Worm (Caenorhabditis elegans) whole organism, late embryonic: ENCODE measurements around the gene K09D9.14.

Experiments used
- C38D4.7 ChIP-seq: fragments of 200-800 bp; sonication (Bioruptor generic); optimal IDR thresholded peaks from 2 replicates; lab custom pipeline; 2018; ENCODE audit warnings: mild to moderate bottlenecking, missing genetic modification characterization, moderate library complexity, missing compliant biosample characterization
- F13H6.1 ChIP-seq: sonication (generic microtip); optimal IDR thresholded peaks from 2 replicates; lab custom pipeline; 2016; ENCODE audit warnings: missing genetic modification characterization, missing compliant biosample characterization
- K09A11.1 ChIP-seq: sonication (generic microtip); optimal IDR thresholded peaks from 2 replicates; lab custom pipeline; 2017; ENCODE audit warnings: antibody characterized with exemption, mild to moderate bottlenecking, missing genetic modification characterization, missing compliant biosample characterization; ENCODE audit not compliant: insufficient read depth
- ceh-18 ChIP-seq: sonication (generic microtip); optimal IDR thresholded peaks from 2 replicates; lab custom pipeline; 2016; ENCODE audit warnings: missing genetic modification characterization, missing compliant biosample characterization
- ceh-19 ChIP-seq: fragments of 200-800 bp; sonication (Bioruptor generic); optimal IDR thresholded peaks from 2 replicates; lab custom pipeline; 2018; ENCODE audit warnings: mild to moderate bottlenecking, missing genetic modification characterization, missing compliant biosample characterization
- ceh-2 ChIP-seq: sonication (generic microtip); optimal IDR thresholded peaks from 2 replicates; lab custom pipeline; 2016; ENCODE audit warnings: missing genotype, missing genetic modification characterization, missing compliant biosample characterization
- ceh-30 ChIP-seq: fragments of 150-350 bp; optimal IDR thresholded peaks from 2 replicates; lab custom pipeline; 2014; ENCODE audit warnings: missing biosample characterization, missing genetic modification characterization
- ceh-31 ChIP-seq: sonication (generic microtip); optimal IDR thresholded peaks from 2 replicates; lab custom pipeline; 2016; ENCODE audit warnings: missing genetic modification characterization, missing compliant biosample characterization
- ceh-34 ChIP-seq: sonication (generic microtip); optimal IDR thresholded peaks from 2 replicates; lab custom pipeline; 2016; ENCODE audit warnings: mild to moderate bottlenecking, missing genetic modification characterization, missing compliant biosample characterization
- ceh-48 ChIP-seq: sonication (generic microtip); optimal IDR thresholded peaks from 2 replicates; lab custom pipeline; 2016; ENCODE audit warnings: missing genetic modification characterization, inconsistent platforms, missing compliant biosample characterization
- ceh-6 ChIP-seq: fragments of 200-800 bp; sonication (Bioruptor generic); optimal IDR thresholded peaks from 2 replicates; lab custom pipeline; 2018; ENCODE audit warnings: mild to moderate bottlenecking, missing genetic modification characterization, missing compliant biosample characterization
- ceh-9 ChIP-seq: sonication (generic microtip); optimal IDR thresholded peaks from 2 replicates; lab custom pipeline; 2016; ENCODE audit warnings: mild to moderate bottlenecking, missing genetic modification characterization, inconsistent platforms, missing compliant biosample characterization
- che-1 ChIP-seq: sonication (generic microtip); optimal IDR thresholded peaks from 2 replicates; lab custom pipeline; 2016; ENCODE audit warnings: mild to moderate bottlenecking, missing genetic modification characterization, missing compliant biosample characterization
- dmd-4 ChIP-seq: sonication (generic microtip); optimal IDR thresholded peaks from 2 replicates; lab custom pipeline; 2016; ENCODE audit warnings: borderline replicate concordance, missing genetic modification characterization, missing compliant biosample characterization
- dve-1 ChIP-seq: sonication (generic microtip); optimal IDR thresholded peaks from 2 replicates; lab custom pipeline; 2017; ENCODE audit warnings: antibody characterized with exemption, mild to moderate bottlenecking, missing genetic modification characterization, missing compliant biosample characterization
- eyg-1 ChIP-seq: sonication (generic microtip); optimal IDR thresholded peaks from 2 replicates; lab custom pipeline; 2016; ENCODE audit warnings: missing genotype, missing genetic modification characterization, missing compliant biosample characterization
- gmeb-2 ChIP-seq: sonication (generic microtip); optimal IDR thresholded peaks from 2 replicates; lab custom pipeline; 2016; ENCODE audit warnings: missing genetic modification characterization, inconsistent platforms, missing compliant biosample characterization
- lim-6 ChIP-seq: sonication (generic microtip); optimal IDR thresholded peaks from 2 replicates; lab custom pipeline; 2016; ENCODE audit warnings: missing genetic modification characterization, missing compliant biosample characterization
- lin-11 ChIP-seq: fragments of 200-800 bp; sonication (Bioruptor generic); optimal IDR thresholded peaks from 2 replicates; lab custom pipeline; 2018; ENCODE audit warnings: mild to moderate bottlenecking, missing genetic modification characterization, missing compliant biosample characterization
- nfya-1 ChIP-seq: sonication (generic microtip); optimal IDR thresholded peaks from 2 replicates; lab custom pipeline; 2017; ENCODE audit warnings: missing genetic modification characterization, mild to moderate bottlenecking, missing compliant biosample characterization, antibody characterized with exemption, moderate library complexity
- nhr-11 ChIP-seq: fragments of 150-350 bp; optimal IDR thresholded peaks from 2 replicates; lab custom pipeline; 2014; ENCODE audit warnings: missing biosample characterization, missing genetic modification characterization
- nhr-232 ChIP-seq: sonication (generic microtip); optimal IDR thresholded peaks from 2 replicates; lab custom pipeline; 2016; ENCODE audit warnings: missing genetic modification characterization, missing compliant biosample characterization
- npax-4 ChIP-seq: sonication (generic microtip); optimal IDR thresholded peaks from 2 replicates; lab custom pipeline; 2016; ENCODE audit warnings: missing genetic modification characterization, missing compliant biosample characterization
- odd-2 ChIP-seq: sonication (generic microtip); optimal IDR thresholded peaks from 2 replicates; lab custom pipeline; 2017; ENCODE audit warnings: antibody characterized with exemption, mild to moderate bottlenecking, missing genetic modification characterization, missing compliant biosample characterization
- pag-3 ChIP-seq: sonication (generic microtip); optimal IDR thresholded peaks from 2 replicates; lab custom pipeline; 2016; ENCODE audit warnings: missing compliant biosample characterization, missing genetic modification characterization, borderline replicate concordance
- pat-9 ChIP-seq: fragments of 200-800 bp; sonication (Bioruptor generic); optimal IDR thresholded peaks from 2 replicates; lab custom pipeline; 2018; ENCODE audit warnings: mild to moderate bottlenecking, missing genetic modification characterization, moderate library complexity, missing compliant biosample characterization
- pax-1 ChIP-seq: fragments of 150-350 bp; optimal IDR thresholded peaks from 2 replicates; lab custom pipeline; 2014; ENCODE audit warnings: missing biosample characterization, missing genetic modification characterization
- pha-4 ChIP-seq: fragments of 150-350 bp; optimal IDR thresholded peaks from 2 replicates; lab custom pipeline; 2018; ENCODE audit warnings: missing biosample characterization, missing genetic modification reagents, missing genetic modification characterization
- pqm-1 ChIP-seq: sonication (generic microtip); optimal IDR thresholded peaks from 2 replicates; lab custom pipeline; 2016; ENCODE audit warnings: missing genetic modification characterization, missing compliant biosample characterization
- pros-1 ChIP-seq: fragments of 150-350 bp; optimal IDR thresholded peaks from 2 replicates; lab custom pipeline; 2014; ENCODE audit warnings: missing biosample characterization, missing genetic modification reagents, missing genetic modification characterization
- ref-2 ChIP-seq: sonication (generic microtip); optimal IDR thresholded peaks from 2 replicates; lab custom pipeline; 2016; ENCODE audit warnings: missing genetic modification characterization, missing compliant biosample characterization
- rnt-1 ChIP-seq: sonication (generic microtip); optimal IDR thresholded peaks from 2 replicates; lab custom pipeline; 2016; ENCODE audit warnings: missing genetic modification characterization, missing compliant biosample characterization
- sox-4 ChIP-seq: sonication (generic microtip); optimal IDR thresholded peaks from 2 replicates; lab custom pipeline; 2017; ENCODE audit warnings: mild to moderate bottlenecking, missing genetic modification characterization, inconsistent platforms, missing compliant biosample characterization
- tbx-2 ChIP-seq: sonication (generic microtip); optimal IDR thresholded peaks from 2 replicates; lab custom pipeline; 2016; ENCODE audit warnings: missing genetic modification characterization, missing compliant biosample characterization
- unc-3 ChIP-seq, 2 experiments: fragments of 200-800 bp in 1 of 2; sonication (Bioruptor generic) in 1 of 2; sonication (generic microtip) in 1 of 2; conservative IDR thresholded peaks in 1 of 2; optimal IDR thresholded peaks in 1 of 2; 2 replicates each; pipeline versions ENCODE4 v1.3.6 to Lab custom; 2016 to 2022; ENCODE audit warnings: missing compliant biosample characterization in 2 of 2, missing genetic modification characterization in 2 of 2, missing genetic modification reagents in 1 of 2
- unc-42 ChIP-seq: sonication (generic microtip); optimal IDR thresholded peaks from 2 replicates; lab custom pipeline; 2016; ENCODE audit warnings: missing genotype, missing genetic modification characterization, missing compliant biosample characterization
- ztf-16 ChIP-seq: sonication (generic microtip); optimal IDR thresholded peaks from 2 replicates; lab custom pipeline; 2017; ENCODE audit warnings: missing genetic modification characterization, missing compliant biosample characterization

The K09D9.14 gene

DNA sequence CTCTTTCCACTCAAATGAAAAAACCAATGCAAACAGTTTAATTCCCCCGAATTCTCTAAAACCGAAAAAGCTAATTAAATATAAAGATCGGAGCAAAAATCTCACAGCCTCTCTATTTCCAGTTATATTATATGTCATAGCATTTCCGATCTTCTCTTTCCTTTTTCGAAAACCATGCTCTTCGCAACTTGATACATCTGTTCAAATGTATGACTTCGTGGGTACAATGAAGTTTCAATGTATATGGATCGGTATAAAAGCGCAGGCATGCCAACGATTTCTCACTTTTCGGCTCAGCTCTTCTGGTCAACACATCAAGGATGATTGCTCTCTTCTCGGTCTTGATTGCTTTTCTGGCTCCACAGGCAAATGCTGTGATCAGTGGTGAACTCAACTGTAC lies 24.4 kb upstream of the K09D9.14 start, which contains the start of gene phat-7:
Gene phat-7 (plus strand): TSS at position 301 of the 400 bp plus-strand sequence.
- no peak for TF ChIP-seq dmd-4 (tag; lab: Kevin White, UChicago)
- TF ChIP-seq sox-4 (tag; lab: Kevin White, UChicago): no peak
- no peak for TF ChIP-seq ceh-18 (tag; lab: Kevin White, UChicago)
- no peak for TF ChIP-seq ceh-2 (tag; lab: Kevin White, UChicago)
- no peak for TF ChIP-seq ceh-6
- no peak for TF ChIP-seq npax-4
- TF ChIP-seq lim-6 (tag; lab: Kevin White, UChicago): no peak
- TF ChIP-seq pax-1 (tag; lab: Kevin White, UChicago): no peak
- TF ChIP-seq F13H6.1: no peak
- TF ChIP-seq pros-1: no peak
- TF ChIP-seq ztf-16 (tag; lab: Kevin White, UChicago): no peak
- TF ChIP-seq ceh-34 (tag; lab: Kevin White, UChicago): no peak
- TF ChIP-seq che-1 (tag; lab: Kevin White, UChicago): no peak

- TF ChIP-seq npax-4 (no peak), lim-6 (tag; lab: Kevin White, UChicago) (no peak), ceh-9 (tag; lab: Kevin White, UChicago) (no peak), pag-3 (tag; lab: Kevin White, UChicago) (no peak), nhr-232 (tag; lab: Kevin White, UChicago) (no peak), nfya-1 (no peak), unc-3 (GFP tag; conservative IDR thresholded peaks at IDR 0.05; lab: Robert Waterston, UW) (no peak), unc-3 (tag; optimal IDR thresholded peaks at IDR 0.05; lab: Kevin White, UChicago) (no peak), pqm-1 (no peak), ref-2 (no peak), F13H6.1 (no peak), K09A11.1 (tag; lab: Kevin White, UChicago) (no peak), dve-1 (tag; lab: Kevin White, UChicago) (no peak), pat-9 (tag; lab: Kevin White, UChicago) (no peak), pha-4 (tag; lab: Kevin White, UChicago) (no peak), lin-11 (tag; lab: Kevin White, UChicago) (no peak), gmeb-2 (tag; lab: Kevin White, UChicago) (no peak)
These were observed 22.0 kb upstream of the K09D9.14 start, which contains the start of gene phat-3 for ce11 chrV:4043632-4044031. Gene phat-3 (plus strand): TSS chrV:4043932.

- TF ChIP-seq pax-1 (tag; lab: Kevin White, UChicago) (no peak), C38D4.7 (GFP tag; lab: Kevin White, UChicago) (no peak), eyg-1 (no peak), unc-3 (GFP tag; conservative IDR thresholded peaks at IDR 0.05; lab: Robert Waterston, UW) (no peak), unc-3 (tag; optimal IDR thresholded peaks at IDR 0.05; lab: Kevin White, UChicago) (no peak), lin-11 (tag; lab: Kevin White, UChicago) (no peak), ceh-30 (tag; lab: Kevin White, UChicago) (no peak), ceh-48 (tag; lab: Kevin White, UChicago) (no peak), rnt-1 (tag; lab: Kevin White, UChicago) (no peak), ceh-31 (tag; lab: Kevin White, UChicago) (no peak), ceh-34 (tag; lab: Kevin White, UChicago) (no peak), nhr-11 (tag; lab: Kevin White, UChicago) (no peak), ceh-19 (no peak), tbx-2 (tag; lab: Kevin White, UChicago) (no peak), odd-2 (tag; lab: Kevin White, UChicago) (no peak), che-1 (tag; lab: Kevin White, UChicago) (no peak), pag-3 (tag; lab: Kevin White, UChicago) (no peak), ceh-2 (tag; lab: Kevin White, UChicago) (no peak), unc-42 (tag; lab: Kevin White, UChicago) (no peak)
These were observed 20.3 kb upstream of the K09D9.14 start, which contains the start of the genes C49G7.10 and irg-2 for ce11 chrV:4041853-4042424. Gene C49G7.10 (minus strand): TSS chrV:4042021. Gene irg-2 (plus strand): TSS chrV:4042181.
